Fruit fly (Drosophila melanogaster) whole organism, adult: ENCODE measurements around the gene CG15822.

Experiments
- CG12768 ChIP-seq: fragments of 200-800 bp; sonication (Bioruptor generic); optimal IDR thresholded peaks from 2 replicates; lab custom pipeline; 2017; ENCODE audit warnings: missing biosample characterization, missing genetic modification characterization, mild to moderate bottlenecking, moderate library complexity, missing genetic modification reagents
- CG14711 ChIP-seq: fragments of 200-800 bp; sonication (Bioruptor generic); optimal IDR thresholded peaks from 2 replicates; lab custom pipeline; 2018; ENCODE audit warnings: missing biosample characterization, mild to moderate bottlenecking, missing genetic modification characterization, moderate library complexity
- CG1620 ChIP-seq: fragments of 200-800 bp; sonication (Bioruptor generic); optimal IDR thresholded peaks from 2 replicates; lab custom pipeline; 2016; ENCODE audit warnings: missing biosample characterization, missing genetic modification characterization
- CG33017 ChIP-seq: fragments of 200-800 bp; sonication (Bioruptor generic); optimal IDR thresholded peaks from 2 replicates; lab custom pipeline; 2018; ENCODE audit warnings: missing biosample characterization, mild to moderate bottlenecking, missing genetic modification characterization, moderate library complexity
- CG7045 ChIP-seq: fragments of 200-800 bp; sonication (Bioruptor generic); optimal IDR thresholded peaks from 2 replicates; lab custom pipeline; 2017; ENCODE audit warnings: missing biosample characterization, mild to moderate bottlenecking, missing genetic modification characterization
- Crg-1 ChIP-seq: fragments of 200-800 bp; sonication (Bioruptor generic); optimal IDR thresholded peaks from 2 replicates; lab custom pipeline; 2016; ENCODE audit warnings: missing biosample characterization, missing genetic modification characterization
- Hr96 ChIP-seq: fragments of 200-800 bp; sonication (Bioruptor generic); optimal IDR thresholded peaks from 2 replicates; lab custom pipeline; 2016; ENCODE audit warnings: missing biosample characterization, missing genetic modification characterization
- Mnt ChIP-seq: fragments of 200-800 bp; sonication (Bioruptor generic); optimal IDR thresholded peaks from 2 replicates; lab custom pipeline; 2016; ENCODE audit warnings: missing biosample characterization, mild to moderate bottlenecking, missing genetic modification characterization
- bab1 ChIP-seq: fragments of 200-800 bp; sonication (Bioruptor generic); optimal IDR thresholded peaks from 3 replicates; lab custom pipeline; 2019; ENCODE audit warnings: missing biosample characterization, mild to moderate bottlenecking, missing genetic modification characterization, moderate library complexity
- kay ChIP-seq: fragments of 200-800 bp; sonication (Bioruptor generic); peaks from one replicate; lab custom pipeline; 2016; ENCODE audit warnings: missing biosample characterization, missing genetic modification characterization, borderline replicate concordance
- toe ChIP-seq: fragments of 200-800 bp; sonication (Bioruptor generic); optimal IDR thresholded peaks from 2 replicates; lab custom pipeline; 2016; ENCODE audit warnings: missing biosample characterization, missing genetic modification characterization

DNA sequence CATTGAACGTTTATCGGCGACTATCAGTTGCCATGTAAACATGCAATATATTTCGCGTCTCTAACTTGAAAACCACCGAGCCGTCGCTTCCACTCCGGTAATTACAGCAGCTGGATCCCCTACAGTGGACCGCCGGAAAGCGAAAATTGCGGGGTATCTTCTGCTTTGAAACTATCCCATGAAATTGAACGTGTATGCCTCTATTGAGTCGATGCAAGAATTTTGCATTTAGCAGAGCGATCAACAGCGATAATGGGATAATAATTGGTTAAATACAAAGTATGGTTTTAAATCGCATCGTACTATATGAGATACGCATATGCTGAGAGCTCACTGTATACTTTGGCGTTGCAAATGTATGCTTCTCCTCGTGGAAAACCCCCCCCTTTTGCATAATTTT lies 18.6 kb downstream of the CG15822 start:
- TF ChIP-seq kay (GFP tag; lab: Kevin White, UChicago), result no peak
- no peak for TF ChIP-seq toe (GFP tag; lab: Kevin White, UChicago)
- no peak for TF ChIP-seq CG14711 (tag; lab: Kevin White, UChicago)
- TF ChIP-seq Crg-1, result no peak
- TF ChIP-seq CG7045 (GFP tag; lab: Kevin White, UChicago), result no peak
- TF ChIP-seq CG33017 (tag; lab: Kevin White, UChicago), result no peak
- no peak for TF ChIP-seq bab1 (GFP tag; lab: Kevin White, UChicago)
- no peak for TF ChIP-seq CG1620
- no peak for TF ChIP-seq CG12768 (GFP tag; lab: Kevin White, UChicago)
- TF ChIP-seq Mnt (GFP tag; lab: Kevin White, UChicago), result no peak
- TF ChIP-seq Hr96 (GFP tag; lab: Kevin White, UChicago), result no peak
